Worm (Caenorhabditis elegans): ENCODE results near the gene F56D6.19.
A peak's percentile ranks its signal among the peaks of the same experiment; 100 is the strongest.

Gene F56D6.19

ce11 chrIV:3873195-3873594, 41.4 kb upstream of the F56D6.19 start:
- TF ChIP-seq set-16 (GFP tag; IDR thresholded peaks at IDR 0.05) (peak; percentile 81), unc-62 (GFP tag; optimal IDR thresholded peaks at IDR 0.05 in 1 of 2) (peak in 1 of 2 experiments; percentile 81), unc-62 (tag; optimal IDR thresholded peaks at IDR 0.05) (no peak), lsy-2 (tag; optimal IDR thresholded peaks at IDR 0.05) (no peak), lim-7 (GFP tag; IDR thresholded peaks at IDR 0.05) (no peak), zfp-3 (GFP tag; conservative IDR thresholded peaks at IDR 0.05) (0 out of 2 replicates have a peak, but pooled peaks have one; percentile 12)

ce11 chrIV:3873706-3874105, 40.9 kb upstream of the F56D6.19 start, which contains the start of gene F37C4.5:
Gene F37C4.5 (minus strand): TSS chrIV:3873806.
- TF ChIP-seq aha-1 (tag) = no peak
- TF ChIP-seq daf-16 (GFP tag; optimal IDR thresholded peaks at IDR 0.05) = no peak
- no peak for TF ChIP-seq daf-16 (tag; optimal IDR thresholded peaks at IDR 0.05)
- TF ChIP-seq pqm-1 (tag; optimal IDR thresholded peaks at IDR 0.05) = no peak
- no peak for TF ChIP-seq nhr-10 (tag; optimal IDR thresholded peaks at IDR 0.05)
- no peak for TF ChIP-seq lin-38 (GFP tag; IDR thresholded peaks at IDR 0.05)
- no peak for TF ChIP-seq nhr-25 (tag; optimal IDR thresholded peaks at IDR 0.05; ENCODE audit: borderline replicate concordance, insufficient read depth)
- TF ChIP-seq ceh-28 (tag; optimal IDR thresholded peaks at IDR 0.05) = no peak
- TF ChIP-seq zfp-3 (GFP tag; conservative IDR thresholded peaks at IDR 0.05) = no peak
- no peak for TF ChIP-seq mep-1 (tag; optimal IDR thresholded peaks at IDR 0.05)
- no peak for TF ChIP-seq madf-5 (GFP tag; IDR thresholded peaks at IDR 0.05)
- no peak for TF ChIP-seq Y105C5A.15 (GFP tag; IDR thresholded peaks at IDR 0.05)
- no peak for TF ChIP-seq fos-1 (tag; optimal IDR thresholded peaks at IDR 0.05)
- no peak for TF ChIP-seq unc-130 (GFP tag; optimal IDR thresholded peaks at IDR 0.05)
- TF ChIP-seq saeg-2 (GFP tag; IDR thresholded peaks at IDR 0.05) = no peak
- TF ChIP-seq ces-1 (GFP tag; optimal IDR thresholded peaks at IDR 0.05) = no peak
- TF ChIP-seq php-3 (GFP tag; IDR thresholded peaks at IDR 0.05) = no peak
- no peak for TF ChIP-seq hlh-11 (tag; optimal IDR thresholded peaks at IDR 0.05)
- TF ChIP-seq zip-2 (tag; optimal IDR thresholded peaks at IDR 0.05) = no peak

- TF ChIP-seq ceh-32 (tag; optimal IDR thresholded peaks at IDR 0.05; ENCODE audit: poor library complexity) (no peak), mep-1 (tag; optimal IDR thresholded peaks at IDR 0.05) (peak; percentile 72), nhr-77 (tag; optimal IDR thresholded peaks at IDR 0.05) (peak; percentile 55), ztf-7 (tag; optimal IDR thresholded peaks at IDR 0.05) (no peak), arid-1 (GFP tag; conservative IDR thresholded peaks at IDR 0.05) (no peak), ceh-44 (GFP tag; IDR thresholded peaks at IDR 0.05) (no peak), T26A8.4 (GFP tag; IDR thresholded peaks at IDR 0.05) (0 out of 2 replicates have a peak, but pooled peaks have one; percentile 34), gei-8 (GFP tag; optimal IDR thresholded peaks at IDR 0.05) (no peak), set-16 (GFP tag; IDR thresholded peaks at IDR 0.05) (no peak), dmd-6 (GFP tag; IDR thresholded peaks at IDR 0.05) (peak; percentile 64), nhr-42 (GFP tag; IDR thresholded peaks at IDR 0.05) (no peak), lir-3 (tag; optimal IDR thresholded peaks at IDR 0.05) (no peak), ama-1 (optimal IDR thresholded peaks at IDR 0.05) (peak; percentile 97), dpl-1 (GFP tag; optimal IDR thresholded peaks at IDR 0.05) (peak; percentile 34), attf-4 (tag; optimal IDR thresholded peaks at IDR 0.05) (no peak), hlh-30 (tag; optimal IDR thresholded peaks at IDR 0.05; ENCODE audit: insufficient read depth) (peak; percentile 28), nhr-10 (tag; optimal IDR thresholded peaks at IDR 0.05) (no peak), lim-7 (GFP tag; IDR thresholded peaks at IDR 0.05) (no peak), Y75B8A.6 (GFP tag; IDR thresholded peaks at IDR 0.05) (no peak), hlh-11 (tag; optimal IDR thresholded peaks at IDR 0.05) (peak; percentile 71), ceh-82 (tag; optimal IDR thresholded peaks at IDR 0.05) (no peak), snpc-4 (tag; optimal IDR thresholded peaks at IDR 0.05) (no peak), skn-1 (tag; optimal IDR thresholded peaks at IDR 0.05) (no peak), nhr-76 (tag; optimal IDR thresholded peaks at IDR 0.05) (no peak), mdl-1 (tag; optimal IDR thresholded peaks at IDR 0.05) (peak in 1 of 2 experiments; percentile 8), daf-16 (GFP tag; optimal IDR thresholded peaks at IDR 0.05) (no peak), daf-16 (tag; optimal IDR thresholded peaks at IDR 0.05) (peak; percentile 1), pha-4 (GFP tag; IDR thresholded peaks at IDR 0.05) (no peak), pha-4 (tag; optimal IDR thresholded peaks at IDR 0.05) (peak; percentile 7), mes-2 (tag; optimal IDR thresholded peaks at IDR 0.05; ENCODE audit: poor library complexity, severe bottlenecking) (peak; percentile 43), ztf-11 (tag; optimal IDR thresholded peaks at IDR 0.05) (no peak), nhr-28 (tag; optimal IDR thresholded peaks at IDR 0.05) (peak; percentile 67), nhr-11 (tag; optimal IDR thresholded peaks at IDR 0.05) (peak; percentile 14)
Observed at ce11 chrIV:3874417-3874816, 40.1 kb upstream of the F56D6.19 start.

All from whole organism, L4 larva.